Worm (Caenorhabditis elegans) whole organism, L4 larva: Measurements from ENCODE around the gene B0334.13.

Experiments used
- F26F4.8 ChIP-seq: fragments of 200-800 bp; sonication (Bioruptor generic); conservative IDR thresholded peaks from 2 replicates; pipeline ENCODE4 v1.3.6; 2022; ENCODE audit warnings: missing genetic modification characterization, missing compliant biosample characterization
- T20F7.1 ChIP-seq: fragments of 200-800 bp; sonication (Bioruptor generic); optimal IDR thresholded peaks from 2 replicates; lab custom pipeline; 2018; ENCODE audit warnings: mild to moderate bottlenecking, missing genetic modification characterization, missing compliant biosample characterization
- Y105C5A.15 ChIP-seq: fragments of 200-800 bp; sonication (Bioruptor generic); IDR thresholded peaks from 2 replicates; pipeline ENCODE4 v1.3.6; 2022; ENCODE audit warnings: missing genetic modification characterization, missing compliant biosample characterization
- Y48G9A.11 ChIP-seq: fragments of 200-800 bp; sonication (Bioruptor generic); IDR thresholded peaks from 2 replicates; pipeline ENCODE4 v1.3.6; 2022; ENCODE audit warnings: missing genetic modification reagents, missing genetic modification characterization, missing compliant biosample characterization
- aha-1 ChIP-seq: fragments of 150-350 bp; peaks from one replicate; lab custom pipeline; 2014; ENCODE audit warnings: missing biosample characterization, missing genetic modification characterization
- attf-4 ChIP-seq: sonication (generic microtip); optimal IDR thresholded peaks from 3 replicates; lab custom pipeline; 2017; ENCODE audit warnings: missing biosample characterization, missing genetic modification characterization
- ceh-82 ChIP-seq: sonication (generic microtip); optimal IDR thresholded peaks from 2 replicates; lab custom pipeline; 2017; ENCODE audit warnings: missing biosample characterization, missing genetic modification characterization
- cey-2 ChIP-seq: sonication (generic microtip); optimal IDR thresholded peaks from 3 replicates; lab custom pipeline; 2017; ENCODE audit warnings: missing genetic modification characterization, mild to moderate bottlenecking, missing compliant biosample characterization, antibody characterized with exemption, borderline replicate concordance; ENCODE audit not compliant: insufficient read depth
- daf-16 ChIP-seq, 3 experiments: sonication (generic microtip); optimal IDR thresholded peaks; 2 replicates each; lab custom pipeline; 2016 to 2017; ENCODE audit warnings: missing genetic modification characterization in 3 of 3, missing genetic modification reagents in 3 of 3, mild to moderate bottlenecking in 2 of 3, missing compliant biosample characterization in 2 of 3, missing biosample characterization in 1 of 3, moderate library complexity in 1 of 3
- dmd-6 ChIP-seq: fragments of 200-800 bp; sonication (Bioruptor generic); IDR thresholded peaks from 2 replicates; pipeline ENCODE4 v1.3.6; 2022; ENCODE audit warnings: missing genetic modification reagents, missing genetic modification characterization, missing compliant biosample characterization
- dpl-1 ChIP-seq: fragments of 150-350 bp; optimal IDR thresholded peaks from 2 replicates; lab custom pipeline; 2014; ENCODE audit warnings: missing biosample characterization, missing genetic modification reagents, missing genetic modification characterization
- duxl-1 ChIP-seq: sonication (generic microtip); optimal IDR thresholded peaks from 2 replicates; lab custom pipeline; 2016; ENCODE audit warnings: mild to moderate bottlenecking, missing genetic modification characterization, moderate library complexity, missing compliant biosample characterization; ENCODE audit not compliant: poor library complexity
- dve-1 ChIP-seq: sonication (generic microtip); optimal IDR thresholded peaks from 2 replicates; lab custom pipeline; 2017; ENCODE audit warnings: antibody characterized with exemption, mild to moderate bottlenecking, missing genetic modification characterization, missing compliant biosample characterization; ENCODE audit not compliant: insufficient read depth
- egl-43 ChIP-seq: fragments of 200-800 bp; sonication (Bioruptor generic); IDR thresholded peaks from 2 replicates; pipeline ENCODE4 v1.3.6; 2022; ENCODE audit warnings: missing genetic modification reagents, missing genetic modification characterization, missing compliant biosample characterization
- fkh-10 ChIP-seq: fragments of 150-350 bp; optimal IDR thresholded peaks from 2 replicates; lab custom pipeline; 2014; ENCODE audit warnings: missing biosample characterization, missing genetic modification reagents, missing genetic modification characterization
- fos-1 ChIP-seq: fragments of 150-350 bp; optimal IDR thresholded peaks from 2 replicates; lab custom pipeline; 2014; ENCODE audit warnings: missing biosample characterization, missing genetic modification characterization
- gei-8 ChIP-seq: fragments of 200-800 bp; sonication (Bioruptor generic); optimal IDR thresholded peaks from 2 replicates; lab custom pipeline; 2018; ENCODE audit warnings: mild to moderate bottlenecking, missing genetic modification characterization, missing compliant biosample characterization
- hmg-1.1 ChIP-seq: fragments of 200-800 bp; sonication (Bioruptor generic); IDR thresholded peaks from 2 replicates; pipeline ENCODE4 v1.3.6; 2022; ENCODE audit warnings: missing genetic modification reagents, missing genetic modification characterization, missing compliant biosample characterization
- lim-7 ChIP-seq: fragments of 200-800 bp; sonication (Bioruptor generic); IDR thresholded peaks from 2 replicates; pipeline ENCODE4 v1.3.6; 2022; ENCODE audit warnings: missing genetic modification characterization, missing compliant biosample characterization
- lin-38 ChIP-seq: fragments of 200-800 bp; sonication (Bioruptor generic); IDR thresholded peaks from 2 replicates; pipeline ENCODE4 v1.3.6; 2022; ENCODE audit warnings: missing genetic modification reagents, missing genetic modification characterization, missing compliant biosample characterization
- lin-39 ChIP-seq: fragments of 150-350 bp; optimal IDR thresholded peaks from 2 replicates; lab custom pipeline; 2014; ENCODE audit warnings: missing biosample characterization, missing genetic modification reagents, missing genetic modification characterization
- lir-3 ChIP-seq: sonication (generic microtip); optimal IDR thresholded peaks from 2 replicates; lab custom pipeline; 2016; ENCODE audit warnings: mild to moderate bottlenecking, missing genetic modification characterization, missing compliant biosample characterization
- lsy-2 ChIP-seq, 2 experiments: fragments of 150-350 bp in 1 of 2; sonication (generic microtip) in 1 of 2; optimal IDR thresholded peaks; 2 replicates each; lab custom pipeline; 2014 to 2017; ENCODE audit warnings: missing biosample characterization in 2 of 2, missing genetic modification characterization in 2 of 2
- madf-5 ChIP-seq, 2 experiments: fragments of 200-800 bp; sonication (Bioruptor generic); IDR thresholded peaks; 2 replicates each; pipeline ENCODE4 v1.3.6; 2022; ENCODE audit warnings: missing compliant biosample characterization in 2 of 2, missing genetic modification characterization in 2 of 2
- mdt-29 ChIP-seq: fragments of 200-800 bp; sonication (Bioruptor generic); IDR thresholded peaks from 2 replicates; pipeline ENCODE4 v1.3.6; 2022; ENCODE audit warnings: missing genetic modification reagents, missing genetic modification characterization, missing compliant biosample characterization
- nhr-11 ChIP-seq: fragments of 150-350 bp; optimal IDR thresholded peaks from 2 replicates; lab custom pipeline; 2014; ENCODE audit warnings: missing biosample characterization, missing genetic modification characterization
- nhr-28 ChIP-seq: fragments of 150-350 bp; optimal IDR thresholded peaks from 2 replicates; lab custom pipeline; 2014; ENCODE audit warnings: missing biosample characterization, missing genetic modification characterization
- nhr-41 ChIP-seq: fragments of 200-800 bp; sonication (Bioruptor generic); IDR thresholded peaks from 2 replicates; pipeline ENCODE4 v1.3.6; 2022; ENCODE audit warnings: missing genetic modification reagents, missing genetic modification characterization, missing compliant biosample characterization
- nhr-6 ChIP-seq: fragments of 150-350 bp; optimal IDR thresholded peaks from 2 replicates; lab custom pipeline; 2014; ENCODE audit warnings: missing biosample characterization, missing genetic modification characterization
- rbr-2 ChIP-seq: sonication (generic microtip); optimal IDR thresholded peaks from 2 replicates; lab custom pipeline; 2016; ENCODE audit warnings: missing genotype, missing genetic modification characterization, missing compliant biosample characterization
- set-16 ChIP-seq: fragments of 200-800 bp; sonication (Bioruptor generic); IDR thresholded peaks from 2 replicates; pipeline ENCODE4 v1.3.6; 2022; ENCODE audit warnings: missing genetic modification reagents, missing genetic modification characterization, missing compliant biosample characterization
- spr-3 ChIP-seq: fragments of 200-800 bp; sonication (Bioruptor generic); optimal IDR thresholded peaks from 2 replicates; lab custom pipeline; 2018; ENCODE audit warnings: mild to moderate bottlenecking, missing genetic modification characterization, missing compliant biosample characterization
- tra-1 ChIP-seq: fragments of 200-800 bp; sonication (Bioruptor generic); IDR thresholded peaks from 2 replicates; pipeline ENCODE4 v1.3.6; 2022; ENCODE audit warnings: missing genetic modification reagents, missing genetic modification characterization, missing compliant biosample characterization
- unc-130 ChIP-seq: sonication (generic microtip); optimal IDR thresholded peaks from 2 replicates; lab custom pipeline; 2016; ENCODE audit warnings: missing genetic modification reagents, missing genetic modification characterization, missing compliant biosample characterization
- unc-39 ChIP-seq: sonication (generic microtip); optimal IDR thresholded peaks from 2 replicates; lab custom pipeline; 2017; ENCODE audit warnings: missing biosample characterization, missing genetic modification characterization
- unc-62 ChIP-seq, 3 experiments: fragments of 150-350 bp in 1 of 3; sonication (generic microtip); optimal IDR thresholded peaks in 2 of 3; peaks in 1 of 3; 1 replicate in 1 of 3; 2 replicates in 2 of 3; lab custom pipeline; 2014 to 2017; ENCODE audit warnings: missing biosample characterization in 3 of 3, missing genetic modification characterization in 3 of 3, missing genetic modification reagents in 3 of 3, missing genotype in 1 of 3
- vab-7 ChIP-seq: fragments of 200-800 bp; sonication (Bioruptor generic); IDR thresholded peaks from 2 replicates; pipeline ENCODE4 v1.3.6; 2022; ENCODE audit warnings: missing genetic modification reagents, missing genetic modification characterization, missing compliant biosample characterization
- zfp-3 ChIP-seq: fragments of 200-800 bp; sonication (Bioruptor generic); conservative IDR thresholded peaks from 2 replicates; pipeline ENCODE4 v1.3.6; 2022; ENCODE audit warnings: missing genetic modification reagents, missing genetic modification characterization, missing compliant biosample characterization
- zip-2 ChIP-seq: fragments of 150-350 bp; optimal IDR thresholded peaks from 2 replicates; lab custom pipeline; 2014; ENCODE audit warnings: missing biosample characterization, missing genetic modification characterization
- ztf-11 ChIP-seq: fragments of 150-350 bp; optimal IDR thresholded peaks from 2 replicates; lab custom pipeline; 2014; ENCODE audit warnings: missing biosample characterization, missing genetic modification characterization

The B0334.13 gene

ce11 chrII:11448753-11449152, 39.3 kb upstream of the B0334.13 start, which contains the start of gene W02B12.1 (continued):
- TF ChIP-seq rbr-2 (tag; lab: Kevin White, UChicago) = no peak

ce11 chrII:11450882-11451281, 37.2 kb upstream of the B0334.13 start:
- TF ChIP-seq zfp-3 (GFP tag; lab: Robert Waterston, UW) = no peak
- no peak for TF ChIP-seq nhr-6 (tag; lab: Kevin White, UChicago)
- peak; percentile 4 for TF ChIP-seq aha-1
- no peak for TF ChIP-seq T20F7.1 (GFP tag; lab: Kevin White, UChicago)
- TF ChIP-seq unc-62 (GFP tag; optimal IDR thresholded peaks at IDR 0.05 in 1 of 2; lab: Kevin White, UChicago) = peak in 1 of 2 experiments; percentile 94
- TF ChIP-seq unc-62 (tag; optimal IDR thresholded peaks at IDR 0.05; lab: Kevin White, UChicago) = no peak

- no peak for TF ChIP-seq lin-39 (tag; lab: Kevin White, UChicago)
- peak; percentile 74 for TF ChIP-seq set-16 (GFP tag; lab: Robert Waterston, UW)
- TF ChIP-seq egl-43 (GFP tag; lab: Robert Waterston, UW) = 0 out of 2 replicates have a peak, but pooled peaks have one; percentile 43
- TF ChIP-seq, all 104 proteins: peak for 2
Observed at ce11 chrII:11451738-11452137, 36.4 kb upstream of the B0334.13 start.

- TF ChIP-seq aha-1 (peak; percentile 93), egl-43 (GFP tag; lab: Robert Waterston, UW) (0 out of 2 replicates have a peak, but pooled peaks have one; percentile 5), nhr-41 (GFP tag; lab: Robert Waterston, UW) (no peak), mdt-29 (GFP tag; lab: Robert Waterston, UW) (no peak), unc-62 (GFP tag; optimal IDR thresholded peaks at IDR 0.05 in 1 of 2; lab: Kevin White, UChicago) (peak in 1 of 2 experiments; percentile 28), unc-62 (tag; optimal IDR thresholded peaks at IDR 0.05; lab: Kevin White, UChicago) (no peak)
Observed at ce11 chrII:11452498-11453005, 35.5 kb upstream of the B0334.13 start, which contains the start of gene rsp-2. TSS of gene rsp-2 (minus strand) at chrII:11452955.

ce11 chrII:11453025-11453424, 35.1 kb upstream of the B0334.13 start, which contains the start of gene rsp-1:
TSS of gene rsp-1 (plus strand) at chrII:11453362.
- TF ChIP-seq nhr-11 (tag; lab: Kevin White, UChicago) (peak; percentile 77), lin-38 (GFP tag; lab: Robert Waterston, UW) (peak; percentile 89), madf-5 (GFP tag; IDR thresholded peaks at IDR 0.05; lab: Robert Waterston, UW) (no peak), ceh-82 (tag; lab: Kevin White, UChicago) (no peak), nhr-28 (tag; lab: Kevin White, UChicago) (peak; percentile 79), attf-4 (tag; lab: Kevin White, UChicago) (no peak), cey-2 (tag; lab: Kevin White, UChicago) (no peak), fos-1 (tag; lab: Kevin White, UChicago) (no peak), dmd-6 (peak; percentile 87), fkh-10 (peak; percentile 60), hmg-1.1 (GFP tag; lab: Robert Waterston, UW) (peak; percentile 90), spr-3 (GFP tag; lab: Kevin White, UChicago) (peak; percentile 49), vab-7 (peak; percentile 46; the same call in 1 of the 2 replicates), F26F4.8 (no peak), dve-1 (tag; lab: Kevin White, UChicago) (peak; percentile 97), unc-39 (tag; lab: Kevin White, UChicago) (no peak), duxl-1 (tag; lab: Kevin White, UChicago) (peak; percentile 85), lsy-2 (tag; optimal IDR thresholded peaks at IDR 0.05; lab: Kevin White, UChicago) (peak; percentile 74 to 94), zfp-3 (GFP tag; lab: Robert Waterston, UW) (peak; percentile 79; the same call in 1 of the 2 replicates), unc-130 (peak; percentile 44), lir-3 (tag; lab: Kevin White, UChicago) (no peak), Y105C5A.15 (no peak), gei-8 (GFP tag; lab: Kevin White, UChicago) (no peak), unc-62 (GFP tag; optimal IDR thresholded peaks at IDR 0.05 in 1 of 2; lab: Kevin White, UChicago) (peak in 1 of 2 experiments; percentile 99), unc-62 (tag; optimal IDR thresholded peaks at IDR 0.05; lab: Kevin White, UChicago) (no peak), tra-1 (GFP tag; lab: Robert Waterston, UW) (peak; percentile 81), daf-16 (GFP tag; optimal IDR thresholded peaks at IDR 0.05; lab: Kevin White, UChicago) (peak; percentile 15 to 28), daf-16 (tag; optimal IDR thresholded peaks at IDR 0.05; lab: Kevin White, UChicago) (peak; percentile 65), ztf-11 (tag; lab: Kevin White, UChicago) (no peak), dpl-1 (peak; percentile 86), zip-2 (tag; lab: Kevin White, UChicago) (peak; percentile 55), lim-7 (GFP tag; lab: Robert Waterston, UW) (no peak), Y48G9A.11 (no peak)
